Worm (Caenorhabditis elegans) whole organism, L4/young adult: ENCODE measurements around the gene T23F6.3.

Experiments
- W03F9.2 ChIP-seq: fragments of 150-350 bp; optimal IDR thresholded peaks from 2 replicates; lab custom pipeline; 2014; ENCODE audit warnings: missing biosample characterization, missing genetic modification characterization
- dao-5 ChIP-seq: sonication (generic microtip); optimal IDR thresholded peaks from 2 replicates; lab custom pipeline; 2016; ENCODE audit warnings: missing genotype, missing genetic modification characterization, moderate library complexity, missing compliant biosample characterization

DNA sequence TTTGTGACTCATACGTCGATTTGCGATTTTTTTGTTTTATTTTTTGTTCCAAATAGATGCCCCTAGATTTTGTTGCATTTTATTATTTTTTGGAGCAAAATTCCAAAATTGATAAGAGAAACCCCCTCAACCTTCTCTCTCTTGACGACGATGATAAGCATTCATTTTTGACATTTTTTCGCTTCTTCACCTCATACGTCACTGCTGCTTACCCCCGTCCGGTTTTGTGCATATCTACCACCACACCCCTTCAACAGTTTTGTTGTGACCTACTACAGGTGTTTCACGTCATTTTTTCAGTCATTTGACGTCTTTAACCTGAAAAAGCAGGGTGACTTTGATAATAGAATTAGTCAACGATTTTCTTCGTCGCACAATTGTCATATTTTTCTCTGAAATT, 25.7 kb downstream of the T23F6.3 start:
- TF ChIP-seq W03F9.2 (tag; lab: Kevin White, UChicago) (no peak), dao-5 (tag; lab: Kevin White, UChicago) (no peak)
